Worm (Caenorhabditis elegans): ENCODE results near the gene C18A11.3.

DNA sequence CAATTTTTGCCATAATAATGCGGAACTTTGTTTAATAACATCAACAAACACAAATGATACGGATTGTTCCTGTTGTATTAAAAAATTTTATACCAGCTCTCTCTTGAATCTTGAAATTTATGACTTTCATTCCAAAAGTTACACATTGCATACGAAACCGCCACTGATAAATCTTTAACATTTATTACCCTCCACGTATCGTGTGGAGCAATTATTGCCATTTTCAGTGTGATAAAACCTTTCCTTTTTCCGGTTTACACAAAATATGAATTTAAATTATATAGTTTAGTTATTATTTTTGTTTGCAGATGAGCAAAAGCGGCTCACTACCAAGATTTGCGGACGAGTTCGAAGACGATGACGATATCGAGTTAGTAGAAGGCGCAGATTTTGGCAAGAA is at the start of gene C18A11.3:
- TF ChIP-seq lin-40 (tag; optimal IDR thresholded peaks at IDR 0.05) (no peak), pha-4 (tag; optimal IDR thresholded peaks at IDR 0.05) (no peak), unc-130 (GFP tag; optimal IDR thresholded peaks at IDR 0.05) (no peak), unc-62 (GFP tag; optimal IDR thresholded peaks at IDR 0.05) (no peak), mel-28 (tag; optimal IDR thresholded peaks at IDR 0.05; ENCODE audit: borderline replicate concordance) (no peak), egl-44 (GFP tag; IDR thresholded peaks at IDR 0.05) (no peak), efl-1 (GFP tag; optimal IDR thresholded peaks at IDR 0.05) (no peak), tlf-1 (GFP tag; optimal IDR thresholded peaks at IDR 0.05) (no peak)
